Worm (Caenorhabditis elegans): ENCODE measurements around the gene sre-7.

ce11 chrV:14235942-14236341, 8.1 kb upstream of the sre-7 start, which contains the start of gene ent-3:
- TF ChIP-seq him-1 (tag; optimal IDR thresholded peaks at IDR 0.05) (no peak), dao-5 (tag; optimal IDR thresholded peaks at IDR 0.05) (no peak)

All from whole organism, L4/young adult.